Fruit fly (Drosophila melanogaster) whole organism, embryonic: ENCODE results near the gene Tailor.

Source experiments
- Antp ChIP-seq: fragments of 200-800 bp; sonication (Bioruptor generic); optimal IDR thresholded peaks from 3 replicates; lab custom pipeline; 2016; ENCODE audit warnings: missing biosample characterization, missing genetic modification characterization
- Atf3 ChIP-seq: fragments of 200-800 bp; sonication (Bioruptor generic); optimal IDR thresholded peaks from 3 replicates; lab custom pipeline; 2016; ENCODE audit warnings: missing biosample characterization, missing genetic modification characterization
- CG10274 ChIP-seq: fragments of 200-800 bp; sonication (Bioruptor generic); optimal IDR thresholded peaks from 3 replicates; lab custom pipeline; 2017; ENCODE audit warnings: missing biosample characterization, mild to moderate bottlenecking, missing genetic modification characterization
- CG10431 ChIP-seq: fragments of 200-800 bp; sonication (Bioruptor generic); optimal IDR thresholded peaks from 3 replicates; lab custom pipeline; 2018; ENCODE audit warnings: missing biosample characterization, mild to moderate bottlenecking, missing genetic modification characterization
- CG11456 ChIP-seq: fragments of 200-800 bp; sonication (Bioruptor generic); IDR thresholded peaks from 3 replicates; pipeline ENCODE4 v1.3.6; 2022; ENCODE audit warnings: missing biosample characterization, missing genetic modification characterization
- CG12236 ChIP-seq: fragments of 200-800 bp; sonication (Bioruptor generic); optimal IDR thresholded peaks from 2 replicates; lab custom pipeline; 2016; ENCODE audit warnings: missing biosample characterization, missing genetic modification characterization
- CG12391 ChIP-seq: fragments of 200-800 bp; sonication (Bioruptor generic); optimal IDR thresholded peaks from 3 replicates; lab custom pipeline; 2018; ENCODE audit warnings: missing biosample characterization, mild to moderate bottlenecking, missing genetic modification characterization, moderate library complexity
- CG14667 ChIP-seq: fragments of 200-800 bp; sonication (Bioruptor generic); IDR thresholded peaks from 2 replicates; pipeline ENCODE4 v1.3.6; 2022; ENCODE audit warnings: missing biosample characterization, missing genetic modification characterization
- CG14710 ChIP-seq: fragments of 200-800 bp; sonication (Bioruptor generic); optimal IDR thresholded peaks from 3 replicates; lab custom pipeline; 2019; ENCODE audit warnings: missing biosample characterization, mild to moderate bottlenecking, missing genetic modification characterization, moderate library complexity
- CG14965 ChIP-seq: fragments of 200-800 bp; sonication (Bioruptor generic); optimal IDR thresholded peaks from 2 replicates; lab custom pipeline; 2016; ENCODE audit warnings: missing biosample characterization, missing genetic modification characterization, borderline replicate concordance
- CG17802 ChIP-seq: fragments of 200-800 bp; sonication (Bioruptor generic); optimal IDR thresholded peaks from 2 replicates; lab custom pipeline; 2018; ENCODE audit warnings: missing biosample characterization, mild to moderate bottlenecking, missing genetic modification characterization, moderate library complexity
- CG18262 ChIP-seq: fragments of 200-800 bp; optimal IDR thresholded peaks from 3 replicates; lab custom pipeline; 2019; ENCODE audit warnings: missing biosample characterization, mild to moderate bottlenecking, missing genetic modification characterization, moderate library complexity
- CG2120 ChIP-seq: fragments of 200-800 bp; sonication (Bioruptor generic); optimal IDR thresholded peaks from 3 replicates; lab custom pipeline; 2016; ENCODE audit warnings: missing biosample characterization, missing genetic modification characterization
- CG3065 ChIP-seq: fragments of 200-800 bp; sonication (Bioruptor generic); optimal IDR thresholded peaks from 2 replicates; lab custom pipeline; 2016; ENCODE audit warnings: missing biosample characterization, missing genetic modification characterization
- CG31224 ChIP-seq: fragments of 200-800 bp; sonication (Bioruptor generic); IDR thresholded peaks from 2 replicates; pipeline ENCODE4 v1.3.6; 2022; ENCODE audit warnings: missing biosample characterization, missing genetic modification characterization
- CG3847 ChIP-seq: fragments of 200-800 bp; sonication (Bioruptor generic); IDR thresholded peaks from 2 replicates; pipeline ENCODE4 v1.3.6; 2022; ENCODE audit warnings: missing biosample characterization, missing genetic modification characterization
- CG5953 ChIP-seq: fragments of 200-800 bp; sonication (Bioruptor generic); IDR thresholded peaks from 2 replicates; pipeline ENCODE4 v1.3.6; 2022; ENCODE audit warnings: missing biosample characterization, missing genetic modification characterization
- CG6175 ChIP-seq: fragments of 200-800 bp; sonication (Bioruptor generic); IDR thresholded peaks from 3 replicates; pipeline ENCODE4 v1.3.6; 2022; ENCODE audit warnings: missing biosample characterization, missing genetic modification characterization
- CG6272 ChIP-seq: fragments of 200-800 bp; sonication (Bioruptor generic); IDR thresholded peaks from 2 replicates; pipeline ENCODE4 v1.3.6; 2022; ENCODE audit warnings: missing biosample characterization, missing genetic modification characterization
- CG6654 ChIP-seq: fragments of 200-800 bp; sonication (Bioruptor generic); optimal IDR thresholded peaks from 2 replicates; lab custom pipeline; 2017; ENCODE audit warnings: missing biosample characterization, mild to moderate bottlenecking, missing genetic modification characterization
- CG6689 ChIP-seq: fragments of 200-800 bp; sonication (Bioruptor generic); IDR thresholded peaks from 2 replicates; pipeline ENCODE4 v1.3.6; 2022; ENCODE audit warnings: missing biosample characterization, missing genetic modification characterization
- CG6791 ChIP-seq: fragments of 200-800 bp; sonication (Bioruptor generic); IDR thresholded peaks from 3 replicates; pipeline ENCODE4 v1.3.6; 2022; ENCODE audit warnings: missing biosample characterization, missing genetic modification characterization; ENCODE audit not compliant: partially characterized antibody
- CG7963 ChIP-seq: fragments of 200-800 bp; sonication (Bioruptor generic); IDR thresholded peaks from 3 replicates; pipeline ENCODE4 v1.3.6; 2022; ENCODE audit warnings: missing biosample characterization, missing genetic modification characterization; ENCODE audit not compliant: partially characterized antibody
- CG8290 ChIP-seq, 3 experiments: fragments of 200-800 bp; sonication (Bioruptor generic); optimal IDR thresholded peaks; 2 replicates each; lab custom pipeline; 2016 to 2019; ENCODE audit warnings: missing biosample characterization in 3 of 3, missing genetic modification characterization in 3 of 3, mild to moderate bottlenecking in 2 of 3, moderate library complexity in 1 of 3
- Dfd ChIP-seq, 2 experiments: fragments of >200 bp; optimal IDR thresholded peaks; 2 replicates each; lab custom pipeline; 2017; ENCODE audit warnings: missing biosample characterization in 2 of 2, missing genetic modification characterization in 2 of 2
- E2f2 ChIP-seq: fragments of 200-800 bp; sonication (Bioruptor generic); IDR thresholded peaks from 2 replicates; pipeline ENCODE4 v1.3.6; 2022; ENCODE audit warnings: missing biosample characterization, missing genetic modification characterization
- Elba2 ChIP-seq: fragments of 200-800 bp; sonication (Bioruptor generic); optimal IDR thresholded peaks from 3 replicates; lab custom pipeline; 2016; ENCODE audit warnings: missing biosample characterization, missing genetic modification characterization
- Hmx ChIP-seq: fragments of 200-800 bp; sonication (Bioruptor generic); optimal IDR thresholded peaks from 2 replicates; lab custom pipeline; 2016; ENCODE audit warnings: missing biosample characterization, missing genetic modification characterization
- Lpt ChIP-seq: fragments of >200 bp; optimal IDR thresholded peaks from 2 replicates; lab custom pipeline; 2018; ENCODE audit warnings: missing biosample characterization, missing genetic modification characterization
- Max ChIP-seq: fragments of 200-800 bp; sonication (Bioruptor generic); optimal IDR thresholded peaks from 2 replicates; lab custom pipeline; 2016; ENCODE audit warnings: missing biosample characterization, mild to moderate bottlenecking, missing genetic modification characterization
- Scr ChIP-seq: fragments of 200-800 bp; sonication (Bioruptor generic); IDR thresholded peaks from 2 replicates; pipeline ENCODE4 v1.3.6; 2022; ENCODE audit warnings: missing biosample characterization, missing genetic modification characterization; ENCODE audit not compliant: partially characterized antibody
- Sry-δ ChIP-seq: fragments of 200-800 bp; sonication (Bioruptor generic); optimal IDR thresholded peaks from 2 replicates; lab custom pipeline; 2016; ENCODE audit warnings: missing biosample characterization, missing genetic modification characterization
- ab ChIP-seq: fragments of 200-800 bp; sonication (Bioruptor generic); optimal IDR thresholded peaks from 2 replicates; lab custom pipeline; 2016; ENCODE audit warnings: missing biosample characterization, missing genetic modification characterization
- amos ChIP-seq: fragments of 200-800 bp; sonication (Bioruptor generic); IDR thresholded peaks from 2 replicates; pipeline ENCODE4 v1.3.6; 2022; ENCODE audit warnings: missing biosample characterization, missing genetic modification characterization; ENCODE audit not compliant: partially characterized antibody
- ash1 ChIP-seq: fragments of 200-800 bp; sonication (Bioruptor generic); optimal IDR thresholded peaks from 2 replicates; lab custom pipeline; 2018; ENCODE audit warnings: missing biosample characterization, mild to moderate bottlenecking, missing genetic modification characterization
- az2 ChIP-seq: fragments of 200-800 bp; sonication (Bioruptor generic); optimal IDR thresholded peaks from 3 replicates; lab custom pipeline; 2016; ENCODE audit warnings: missing biosample characterization, missing genetic modification characterization
- bbx ChIP-seq: fragments of 200-800 bp; sonication (Bioruptor generic); IDR thresholded peaks from 2 replicates; pipeline ENCODE4 v1.3.6; 2022; ENCODE audit warnings: missing biosample characterization, missing genetic modification characterization; ENCODE audit not compliant: partially characterized antibody
- ci ChIP-seq: fragments of 200-800 bp; sonication (Bioruptor generic); IDR thresholded peaks from 3 replicates; pipeline ENCODE4 v1.3.6; 2022; ENCODE audit warnings: missing biosample characterization, missing genetic modification characterization
- danr ChIP-seq: fragments of 200-800 bp; sonication (Bioruptor generic); IDR thresholded peaks from 2 replicates; pipeline ENCODE4 v1.3.6; 2022; ENCODE audit warnings: missing biosample characterization, missing genetic modification characterization
- fu2 ChIP-seq: fragments of 200-800 bp; sonication (Bioruptor generic); optimal IDR thresholded peaks from 2 replicates; lab custom pipeline; 2016; ENCODE audit warnings: missing biosample characterization, missing genetic modification characterization
- gcm ChIP-seq: fragments of 200-800 bp; sonication (Bioruptor generic); optimal IDR thresholded peaks from 2 replicates; lab custom pipeline; 2019; ENCODE audit warnings: missing biosample characterization, mild to moderate bottlenecking, missing genetic modification characterization, moderate library complexity
- her ChIP-seq: fragments of 200-800 bp; sonication (Bioruptor generic); optimal IDR thresholded peaks from 2 replicates; lab custom pipeline; 2016; ENCODE audit warnings: missing biosample characterization, missing genetic modification characterization
- insv ChIP-seq, 2 experiments: fragments of 200-800 bp; sonication (Bioruptor generic); optimal IDR thresholded peaks; 3 replicates each; lab custom pipeline; 2016 to 2018; ENCODE audit warnings: missing biosample characterization in 2 of 2, missing genetic modification characterization in 2 of 2
- ken ChIP-seq: fragments of 200-800 bp; sonication (Bioruptor generic); IDR thresholded peaks from 3 replicates; pipeline ENCODE4 v1.3.6; 2022; ENCODE audit warnings: missing biosample characterization, missing genetic modification characterization
- mld ChIP-seq: fragments of 200-800 bp; sonication (Bioruptor generic); IDR thresholded peaks from 3 replicates; pipeline ENCODE4 v1.3.6; 2022; ENCODE audit warnings: missing biosample characterization, missing genetic modification characterization; ENCODE audit not compliant: partially characterized antibody
- pan ChIP-seq, 4 experiments: fragments of >200 bp in 3 of 4; fragments of 200-800 bp in 1 of 4; sonication (Bioruptor generic) in 1 of 4; optimal IDR thresholded peaks in 3 of 4; IDR thresholded peaks in 1 of 4; 2 replicates each; pipeline versions ENCODE4 v1.3.6 to Lab custom; 2017 to 2022; ENCODE audit warnings: missing biosample characterization in 2 of 4, missing genetic modification characterization in 2 of 4, mixed read lengths in 1 of 4
- pita ChIP-seq: fragments of 200-800 bp; sonication (Bioruptor generic); optimal IDR thresholded peaks from 2 replicates; lab custom pipeline; 2017; ENCODE audit warnings: missing biosample characterization, mild to moderate bottlenecking, missing genetic modification characterization
- psq ChIP-seq: fragments of 200-800 bp; sonication (Bioruptor generic); optimal IDR thresholded peaks from 2 replicates; lab custom pipeline; 2017; ENCODE audit warnings: missing biosample characterization, missing genetic modification characterization
- pzg ChIP-seq: fragments of 200-800 bp; sonication (Bioruptor generic); optimal IDR thresholded peaks from 3 replicates; lab custom pipeline; 2018; ENCODE audit warnings: missing biosample characterization, mild to moderate bottlenecking, missing genetic modification characterization, moderate library complexity
- z ChIP-seq: fragments of 200-800 bp; sonication (Bioruptor generic); IDR thresholded peaks from 3 replicates; pipeline ENCODE4 v1.3.6; 2022; ENCODE audit warnings: missing biosample characterization, missing genetic modification characterization

Tailor gene

dm6 chr3R:7127966-7128365, 42.1 kb upstream of the Tailor start, which contains the start of gene CG10068 (continued):
- TF ChIP-seq CG6272 (GFP tag; lab: Robert Waterston, UW) (no peak; the same call in 1 of the 2 replicates), ci (GFP tag; lab: Robert Waterston, UW) (peak; percentile 96), CG17802 (tag; lab: Kevin White, UChicago) (peak; percentile 69), CG14710 (peak; percentile 93), amos (no peak), CG12391 (tag; lab: Kevin White, UChicago) (peak; percentile 95), CG3847 (GFP tag; lab: Robert Waterston, UW) (no peak), Scr (GFP tag; lab: Robert Waterston, UW) (0 out of 2 replicates have a peak, but pooled peaks have one; percentile 22), ken (peak; percentile 95), Lpt (GFP tag; lab: Kevin White, UChicago) (no peak), CG6654 (GFP tag; lab: Kevin White, UChicago) (peak; percentile 56), CG11456 (GFP tag; lab: Robert Waterston, UW) (peak; percentile 88), mld (no peak), E2f2 (GFP tag; lab: Robert Waterston, UW) (peak; percentile 70), gcm (GFP tag; lab: Kevin White, UChicago) (peak; percentile 87), ab (GFP tag; lab: Kevin White, UChicago) (no peak), fu2 (peak; percentile 71), CG5953 (GFP tag; lab: Robert Waterston, UW) (peak; percentile 89), Elba2 (GFP tag; lab: Kevin White, UChicago) (peak; percentile 91), Sry-δ (GFP tag; lab: Kevin White, UChicago) (peak; percentile 68), pan (optimal IDR thresholded peaks at IDR 0.05; lab: Kevin White, UChicago) (no peak), pan (GFP tag; optimal IDR thresholded peaks at IDR 0.05 in 1 of 2, IDR thresholded peaks at IDR 0.05 in 1 of 2) (peak in 1 of 2 experiments; percentile 97), CG6175 (peak; percentile 58; the same call in 1 of the 3 replicates), CG7963 (GFP tag; lab: Robert Waterston, UW) (no peak), CG3065 (GFP tag; lab: Kevin White, UChicago) (peak; percentile 52), CG8290 (GFP tag; optimal IDR thresholded peaks at IDR 0.05; lab: Kevin White, UChicago) (peak; percentile 94), CG8290 (tag; optimal IDR thresholded peaks at IDR 0.05; lab: Kevin White, UChicago) (peak; percentile 73 to 86), CG14667 (GFP tag; lab: Robert Waterston, UW) (peak; percentile 85), CG6791 (GFP tag; lab: Robert Waterston, UW) (no peak), danr (GFP tag; lab: Robert Waterston, UW) (peak; percentile 86), psq (peak; percentile 66), Hmx (peak; percentile 43), CG10274 (GFP tag; lab: Kevin White, UChicago) (peak; percentile 25), CG18262 (tag; lab: Kevin White, UChicago) (peak; percentile 91), ash1 (GFP tag; lab: Kevin White, UChicago) (no peak), CG10431 (peak; percentile 30), Atf3 (GFP tag; lab: Kevin White, UChicago) (peak; percentile 84), insv (GFP tag; optimal IDR thresholded peaks at IDR 0.05; lab: Kevin White, UChicago) (peak in 1 of 2 experiments; percentile 57), CG2120 (GFP tag; lab: Kevin White, UChicago) (peak; percentile 88), az2 (GFP tag; lab: Kevin White, UChicago) (peak; percentile 89), her (peak; percentile 75), Max (GFP tag; lab: Kevin White, UChicago) (peak; percentile 91), Dfd (GFP tag; optimal IDR thresholded peaks at IDR 0.05; lab: Kevin White, UChicago) (no peak), CG14965 (GFP tag; lab: Kevin White, UChicago) (peak; percentile 39), CG31224 (peak; percentile 73), CG12236 (GFP tag; lab: Kevin White, UChicago) (peak; percentile 75), Antp (peak; percentile 82), bbx (GFP tag; lab: Robert Waterston, UW) (no peak), z (GFP tag; lab: Robert Waterston, UW) (peak; percentile 66; the same call in 2 of the 3 replicates), pita (no peak), pzg (GFP tag; lab: Kevin White, UChicago) (peak; percentile 64), CG6689 (GFP tag; lab: Robert Waterston, UW) (peak; percentile 94)
